Worm (Caenorhabditis elegans): Measurements from ENCODE around the gene F08G2.7.

- TF ChIP-seq unc-62 (GFP tag; optimal IDR thresholded peaks at IDR 0.05) = no peak
- TF ChIP-seq pha-4 (tag; optimal IDR thresholded peaks at IDR 0.05) = no peak
- no peak for TF ChIP-seq egl-27 (tag; optimal IDR thresholded peaks at IDR 0.05)
These were observed 2.6 kb downstream of the F08G2.7 start for ce11 chrII:13838403-13838802.
